Fruit fly (Drosophila melanogaster) whole organism, embryonic: ENCODE measurements around the gene CG14341.
A peak's percentile ranks its signal among the peaks of the same experiment; 100 is the strongest.

Experiments used
- Abd-B ChIP-seq: fragments of 200-800 bp; sonication (Bioruptor generic); optimal IDR thresholded peaks from 2 replicates; lab custom pipeline; 2018; ENCODE audit warnings: missing biosample characterization, mild to moderate bottlenecking, missing genetic modification characterization, moderate library complexity
- B-H2 ChIP-seq: fragments of 200-800 bp; sonication (Bioruptor generic); optimal IDR thresholded peaks from 2 replicates; lab custom pipeline; 2018; ENCODE audit warnings: missing biosample characterization, mild to moderate bottlenecking, missing genetic modification characterization
- BtbVII ChIP-seq: fragments of 200-800 bp; sonication (Bioruptor generic); optimal IDR thresholded peaks from 3 replicates; lab custom pipeline; 2017; ENCODE audit warnings: missing biosample characterization, mild to moderate bottlenecking, missing genetic modification characterization
- C15 ChIP-seq: fragments of 200-800 bp; sonication (Bioruptor generic); IDR thresholded peaks from 3 replicates; pipeline ENCODE4 v1.3.6; 2022; ENCODE audit warnings: missing biosample characterization, missing genetic modification characterization
- CG1024 ChIP-seq: fragments of 200-800 bp; sonication (Bioruptor generic); IDR thresholded peaks from 2 replicates; pipeline ENCODE4 v1.3.6; 2022; ENCODE audit warnings: missing biosample characterization, missing genetic modification characterization
- CG10274 ChIP-seq: fragments of 200-800 bp; sonication (Bioruptor generic); optimal IDR thresholded peaks from 3 replicates; lab custom pipeline; 2017; ENCODE audit warnings: missing biosample characterization, mild to moderate bottlenecking, missing genetic modification characterization
- CG10321 ChIP-seq: fragments of 200-800 bp; sonication (Bioruptor generic); IDR thresholded peaks from 2 replicates; pipeline ENCODE4 v1.3.6; 2022; ENCODE audit warnings: missing biosample characterization, missing genetic modification characterization
- CG10462 ChIP-seq: fragments of 200-800 bp; sonication (Bioruptor generic); optimal IDR thresholded peaks from 2 replicates; lab custom pipeline; 2016; ENCODE audit warnings: missing biosample characterization, missing genetic modification characterization
- CG12391 ChIP-seq: fragments of 200-800 bp; sonication (Bioruptor generic); optimal IDR thresholded peaks from 3 replicates; lab custom pipeline; 2018; ENCODE audit warnings: missing biosample characterization, mild to moderate bottlenecking, missing genetic modification characterization, moderate library complexity
- CG12769 ChIP-seq: fragments of 200-800 bp; sonication (Bioruptor generic); optimal IDR thresholded peaks from 2 replicates; lab custom pipeline; 2019; ENCODE audit warnings: missing biosample characterization, mild to moderate bottlenecking, missing genetic modification characterization, moderate library complexity
- CG13775 ChIP-seq: fragments of 200-800 bp; sonication (Bioruptor generic); optimal IDR thresholded peaks from 3 replicates; lab custom pipeline; 2017; ENCODE audit warnings: missing biosample characterization, mild to moderate bottlenecking, missing genetic modification characterization
- CG14965 ChIP-seq: fragments of 200-800 bp; sonication (Bioruptor generic); optimal IDR thresholded peaks from 2 replicates; lab custom pipeline; 2016; ENCODE audit warnings: missing biosample characterization, missing genetic modification characterization, borderline replicate concordance
- CG15479 ChIP-seq: fragments of 200-800 bp; sonication (Bioruptor generic); optimal IDR thresholded peaks from 3 replicates; lab custom pipeline; 2019; ENCODE audit warnings: missing biosample characterization, mild to moderate bottlenecking, missing genetic modification characterization, moderate library complexity
- CG1603 ChIP-seq: fragments of 200-800 bp; sonication (Bioruptor generic); optimal IDR thresholded peaks from 2 replicates; lab custom pipeline; 2019; ENCODE audit warnings: missing biosample characterization, mild to moderate bottlenecking, missing genetic modification characterization, moderate library complexity
- CG16779 ChIP-seq: fragments of 200-800 bp; sonication (Bioruptor generic); IDR thresholded peaks from 2 replicates; pipeline ENCODE4 v1.3.6; 2022; ENCODE audit warnings: missing biosample characterization, missing genetic modification characterization
- CG18011 ChIP-seq: fragments of 200-800 bp; sonication (Bioruptor generic); optimal IDR thresholded peaks from 2 replicates; lab custom pipeline; 2017; ENCODE audit warnings: missing biosample characterization, missing genetic modification characterization, mild to moderate bottlenecking, moderate library complexity, missing genotype
- CG18619 ChIP-seq: fragments of 200-800 bp; sonication (Bioruptor generic); optimal IDR thresholded peaks from 3 replicates; lab custom pipeline; 2017; ENCODE audit warnings: missing biosample characterization, mild to moderate bottlenecking, missing genetic modification characterization
- CG31224 ChIP-seq: fragments of 200-800 bp; sonication (Bioruptor generic); IDR thresholded peaks from 2 replicates; pipeline ENCODE4 v1.3.6; 2022; ENCODE audit warnings: missing biosample characterization, missing genetic modification characterization
- CG4424 ChIP-seq: fragments of 200-800 bp; sonication (Bioruptor generic); optimal IDR thresholded peaks from 3 replicates; lab custom pipeline; 2016; ENCODE audit warnings: missing biosample characterization, missing genetic modification characterization
- CG4730 ChIP-seq: fragments of 200-800 bp; sonication (Bioruptor generic); IDR thresholded peaks from 2 replicates; pipeline ENCODE4 v1.3.6; 2022; ENCODE audit warnings: missing biosample characterization, missing genetic modification characterization
- CG8290 ChIP-seq, 3 experiments: fragments of 200-800 bp; sonication (Bioruptor generic); optimal IDR thresholded peaks; 2 replicates each; lab custom pipeline; 2016 to 2019; ENCODE audit warnings: missing biosample characterization in 3 of 3, missing genetic modification characterization in 3 of 3, mild to moderate bottlenecking in 2 of 3, moderate library complexity in 1 of 3
- CG8478 ChIP-seq: fragments of >200 bp; optimal IDR thresholded peaks from 2 replicates; lab custom pipeline; 2018
- CG9437 ChIP-seq: fragments of 200-800 bp; sonication (Bioruptor generic); optimal IDR thresholded peaks from 2 replicates; lab custom pipeline; 2018; ENCODE audit warnings: missing biosample characterization, mild to moderate bottlenecking, missing genetic modification characterization
- Eip74EF ChIP-seq, 2 experiments: fragments of 200-800 bp in 1 of 2; fragments of >200 bp in 1 of 2; sonication (Bioruptor generic) in 1 of 2; optimal IDR thresholded peaks; 2 replicates each; lab custom pipeline; 2017 to 2019; ENCODE audit warnings: missing biosample characterization in 2 of 2, missing genetic modification characterization in 2 of 2, mild to moderate bottlenecking in 1 of 2, moderate library complexity in 1 of 2
- Fer1 ChIP-seq: fragments of 200-800 bp; sonication (Bioruptor generic); optimal IDR thresholded peaks from 2 replicates; lab custom pipeline; 2017; ENCODE audit warnings: missing biosample characterization, mild to moderate bottlenecking, missing genetic modification characterization
- Gsc ChIP-seq: fragments of 200-800 bp; sonication (Bioruptor generic); IDR thresholded peaks from 2 replicates; pipeline ENCODE4 v1.3.6; 2022; ENCODE audit warnings: missing biosample characterization, missing genetic modification characterization
- H2.0 ChIP-seq: fragments of 200-800 bp; sonication (Bioruptor generic); IDR thresholded peaks from 2 replicates; pipeline ENCODE4 v1.3.6; 2022; ENCODE audit warnings: missing biosample characterization, missing genetic modification characterization
- MBD-R2 ChIP-seq: fragments of 200-800 bp; sonication (Bioruptor generic); IDR thresholded peaks from 2 replicates; pipeline ENCODE4 v1.3.6; 2022; ENCODE audit warnings: missing biosample characterization, missing genetic modification characterization
- MTF-1 ChIP-seq: fragments of 200-800 bp; sonication (Bioruptor generic); optimal IDR thresholded peaks from 2 replicates; lab custom pipeline; 2018; ENCODE audit warnings: missing biosample characterization, mild to moderate bottlenecking, missing genetic modification characterization, borderline replicate concordance
- Mad ChIP-seq: fragments of 200-800 bp; sonication (Bioruptor generic); optimal IDR thresholded peaks from 2 replicates; lab custom pipeline; 2016; ENCODE audit warnings: missing biosample characterization, missing genetic modification characterization
- NFAT ChIP-seq: fragments of 200-800 bp; sonication (Bioruptor generic); IDR thresholded peaks from 2 replicates; pipeline ENCODE4 v1.3.6; 2022; ENCODE audit warnings: missing biosample characterization, missing genetic modification characterization
- abd-A ChIP-seq: fragments of 200-800 bp; sonication (Bioruptor generic); optimal IDR thresholded peaks from 3 replicates; lab custom pipeline; 2019; ENCODE audit warnings: missing biosample characterization, mild to moderate bottlenecking, missing genetic modification characterization, moderate library complexity
- ara ChIP-seq: fragments of 200-800 bp; sonication (Bioruptor generic); IDR thresholded peaks from 2 replicates; pipeline ENCODE4 v1.3.6; 2022; ENCODE audit warnings: missing biosample characterization, missing genetic modification characterization
- chn ChIP-seq: fragments of 200-800 bp; sonication (Bioruptor generic); optimal IDR thresholded peaks from 2 replicates; lab custom pipeline; 2016; ENCODE audit warnings: missing biosample characterization, missing genetic modification characterization
- emc ChIP-seq: fragments of 200-800 bp; sonication (Bioruptor generic); optimal IDR thresholded peaks from 2 replicates; lab custom pipeline; 2016; ENCODE audit warnings: missing biosample characterization, missing genetic modification characterization
- fru ChIP-seq: fragments of >200 bp; optimal IDR thresholded peaks from 2 replicates; lab custom pipeline; 2017
- fu2 ChIP-seq: fragments of 200-800 bp; sonication (Bioruptor generic); optimal IDR thresholded peaks from 2 replicates; lab custom pipeline; 2016; ENCODE audit warnings: missing biosample characterization, missing genetic modification characterization
- grau ChIP-seq: fragments of 200-800 bp; optimal IDR thresholded peaks from 3 replicates; lab custom pipeline; 2019; ENCODE audit warnings: missing biosample characterization, mild to moderate bottlenecking, missing genetic modification characterization, moderate library complexity
- hkb ChIP-seq, 2 experiments: fragments of 200-800 bp in 1 of 2; fragments of >200 bp in 1 of 2; sonication (Bioruptor generic) in 1 of 2; IDR thresholded peaks in 1 of 2; optimal IDR thresholded peaks in 1 of 2; 2 replicates each; pipeline versions ENCODE4 v1.3.6 to Lab custom; 2017 to 2022; ENCODE audit warnings: missing biosample characterization in 1 of 2, missing genetic modification characterization in 1 of 2
- lola ChIP-seq, 3 experiments: fragments of >200 bp in 2 of 3; fragments of 200-800 bp in 1 of 3; sonication (Bioruptor generic) in 1 of 3; optimal IDR thresholded peaks; 2 replicates each; lab custom pipeline; 2017 to 2019; ENCODE audit warnings: missing biosample characterization in 3 of 3, missing genetic modification characterization in 3 of 3, mild to moderate bottlenecking in 1 of 3, moderate library complexity in 1 of 3
- nom ChIP-seq: fragments of 200-800 bp; sonication (Bioruptor generic); optimal IDR thresholded peaks from 2 replicates; lab custom pipeline; 2017; ENCODE audit warnings: missing biosample characterization, missing genetic modification characterization, mild to moderate bottlenecking, moderate library complexity, missing genetic modification reagents
- oc ChIP-seq: fragments of 200-800 bp; sonication (Bioruptor generic); optimal IDR thresholded peaks from 2 replicates; lab custom pipeline; 2018; ENCODE audit warnings: missing biosample characterization, mild to moderate bottlenecking, missing genetic modification characterization, moderate library complexity
- otp ChIP-seq: fragments of 200-800 bp; sonication (Bioruptor generic); IDR thresholded peaks from 3 replicates; pipeline ENCODE4, ENCODE4 v1.3.6; 2022; ENCODE audit warnings: missing biosample characterization, missing genetic modification characterization
- p53 ChIP-seq: fragments of 200-800 bp; sonication (Bioruptor generic); optimal IDR thresholded peaks from 2 replicates; lab custom pipeline; 2016; ENCODE audit warnings: missing biosample characterization, missing genetic modification characterization
- pho ChIP-seq: fragments of 200-800 bp; sonication (Bioruptor generic); optimal IDR thresholded peaks from 2 replicates; lab custom pipeline; 2016; ENCODE audit warnings: missing biosample characterization, missing genetic modification characterization
- pzg ChIP-seq: fragments of 200-800 bp; sonication (Bioruptor generic); optimal IDR thresholded peaks from 3 replicates; lab custom pipeline; 2018; ENCODE audit warnings: missing biosample characterization, mild to moderate bottlenecking, missing genetic modification characterization, moderate library complexity
- scrt ChIP-seq: fragments of 200-800 bp; sonication (Bioruptor generic); optimal IDR thresholded peaks from 2 replicates; lab custom pipeline; 2018; ENCODE audit warnings: missing biosample characterization, mild to moderate bottlenecking, missing genetic modification characterization, moderate library complexity
- stc ChIP-seq: fragments of 200-800 bp; sonication (Bioruptor generic); IDR thresholded peaks from 2 replicates; pipeline ENCODE4 v1.3.6; 2022; ENCODE audit warnings: missing biosample characterization, missing genetic modification characterization
- trem ChIP-seq: fragments of 200-800 bp; optimal IDR thresholded peaks from 3 replicates; lab custom pipeline; 2019; ENCODE audit warnings: missing biosample characterization, mild to moderate bottlenecking, missing genetic modification characterization, moderate library complexity
- zfh2 ChIP-seq: fragments of 200-800 bp; sonication (Bioruptor generic); optimal IDR thresholded peaks from 2 replicates; lab custom pipeline; 2016; ENCODE audit warnings: missing biosample characterization, missing genetic modification characterization

Gene CG14341

DNA sequence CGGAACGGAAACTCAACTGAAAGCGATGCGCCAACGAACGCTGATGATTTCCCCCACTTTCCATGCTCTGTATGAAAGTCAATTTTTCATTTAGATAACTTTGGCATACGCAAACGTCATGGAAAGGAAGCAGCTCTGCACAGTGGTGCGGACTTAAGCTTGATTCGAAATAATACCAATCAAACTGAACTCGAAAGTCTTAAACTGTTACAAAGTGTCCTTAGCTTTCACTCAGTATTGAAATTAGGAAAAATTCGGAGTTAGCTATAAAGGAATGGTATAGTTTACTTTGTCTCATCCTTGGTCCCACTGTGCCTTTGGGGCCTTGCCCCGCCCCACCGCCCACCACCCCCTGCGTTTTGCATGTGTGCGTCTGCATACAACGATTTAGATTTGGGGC is 41.1 kb downstream of the CG14341 start (continued):
- TF ChIP-seq oc (tag; lab: Kevin White, UChicago): no peak
- TF ChIP-seq Mad (GFP tag; lab: Kevin White, UChicago): no peak
- peak; percentile 38; the same call in 1 of the 2 replicates for TF ChIP-seq MBD-R2 (GFP tag; lab: Robert Waterston, UW)
- TF ChIP-seq chn (GFP tag; lab: Kevin White, UChicago): peak; percentile 15
- no peak for TF ChIP-seq p53 (GFP tag; lab: Kevin White, UChicago)
- TF ChIP-seq C15: 0 out of 3 replicates have a peak, but pooled peaks have one; percentile 44
- TF ChIP-seq NFAT (GFP tag; lab: Robert Waterston, UW): peak; percentile 51; the same call in 1 of the 2 replicates
- TF ChIP-seq otp (GFP tag; lab: Robert Waterston, UW): peak; percentile 70; the same call in 2 of the 3 replicates
- TF ChIP-seq CG15479 (GFP tag; lab: Kevin White, UChicago): no peak
- TF ChIP-seq CG4730 (GFP tag; lab: Robert Waterston, UW): no peak; the same call in 1 of the 2 replicates
- TF ChIP-seq abd-A (tag; lab: Kevin White, UChicago): no peak
- peak; percentile 59; the same call in 1 of the 2 replicates for TF ChIP-seq H2.0
- TF ChIP-seq CG31224: peak; percentile 48; the same call in 1 of the 2 replicates
- TF ChIP-seq Fer1 (GFP tag; lab: Kevin White, UChicago): peak; percentile 57
- TF ChIP-seq CG16779: no peak
- TF ChIP-seq CG18619: no peak
- no peak for TF ChIP-seq emc (GFP tag; lab: Kevin White, UChicago)
- no peak for TF ChIP-seq trem (tag; lab: Kevin White, UChicago)
- peak; percentile 43 for TF ChIP-seq CG12391 (tag; lab: Kevin White, UChicago)
- no peak for TF ChIP-seq MTF-1
- no peak for TF ChIP-seq CG10274
- TF ChIP-seq CG4424 (GFP tag; lab: Kevin White, UChicago): no peak
- TF ChIP-seq grau (tag; lab: Kevin White, UChicago): peak; percentile 49
- TF ChIP-seq CG18011: no peak
- TF ChIP-seq CG14965 (GFP tag; lab: Kevin White, UChicago): no peak
- TF ChIP-seq nom (GFP tag; lab: Kevin White, UChicago): no peak
- TF ChIP-seq zfh2: no peak
- no peak for TF ChIP-seq CG10462
- TF ChIP-seq hkb (optimal IDR thresholded peaks at IDR 0.05; lab: Kevin White, UChicago): no peak
- peak; percentile 75 for TF ChIP-seq hkb (GFP tag; IDR thresholded peaks at IDR 0.05; lab: Robert Waterston, UW)
- peak; percentile 73 for TF ChIP-seq CG1603 (tag; lab: Kevin White, UChicago)
- no peak for TF ChIP-seq lola (GFP tag; optimal IDR thresholded peaks at IDR 0.05; lab: Kevin White, UChicago)
- no peak for TF ChIP-seq CG1024 (GFP tag; lab: Robert Waterston, UW)
- TF ChIP-seq ara (GFP tag; lab: Robert Waterston, UW): 0 out of 2 replicates have a peak, but pooled peaks have one; percentile 13
- TF ChIP-seq stc (GFP tag; lab: Robert Waterston, UW): peak; percentile 66
- TF ChIP-seq Gsc: no peak
- no peak for TF ChIP-seq pzg (GFP tag; lab: Kevin White, UChicago)
- TF ChIP-seq Eip74EF (GFP tag; optimal IDR thresholded peaks at IDR 0.05; lab: Kevin White, UChicago): no peak
- TF ChIP-seq scrt (GFP tag; lab: Kevin White, UChicago): peak; percentile 1
- no peak for TF ChIP-seq CG8478
- TF ChIP-seq fu2: no peak
- TF ChIP-seq B-H2 (GFP tag; lab: Kevin White, UChicago): no peak
- no peak for TF ChIP-seq fru
- TF ChIP-seq Abd-B (GFP tag; lab: Kevin White, UChicago): peak; percentile 23
- TF ChIP-seq BtbVII (GFP tag; lab: Kevin White, UChicago): peak; percentile 1
- peak; percentile 80 for TF ChIP-seq CG12769
- peak; percentile 24 for TF ChIP-seq CG9437
- no peak for TF ChIP-seq CG8290 (GFP tag; optimal IDR thresholded peaks at IDR 0.05; lab: Kevin White, UChicago)
- peak in 1 of 2 experiments; percentile 43 for TF ChIP-seq CG8290 (tag; optimal IDR thresholded peaks at IDR 0.05; lab: Kevin White, UChicago)
- TF ChIP-seq pho (GFP tag; lab: Kevin White, UChicago): peak; percentile 12
- no peak for TF ChIP-seq CG13775 (GFP tag; lab: Kevin White, UChicago)
- TF ChIP-seq CG10321 (GFP tag; lab: Robert Waterston, UW): no peak
